Fruit fly (Drosophila melanogaster): ENCODE results near the gene CG14877.

The CG14877 gene

DNA sequence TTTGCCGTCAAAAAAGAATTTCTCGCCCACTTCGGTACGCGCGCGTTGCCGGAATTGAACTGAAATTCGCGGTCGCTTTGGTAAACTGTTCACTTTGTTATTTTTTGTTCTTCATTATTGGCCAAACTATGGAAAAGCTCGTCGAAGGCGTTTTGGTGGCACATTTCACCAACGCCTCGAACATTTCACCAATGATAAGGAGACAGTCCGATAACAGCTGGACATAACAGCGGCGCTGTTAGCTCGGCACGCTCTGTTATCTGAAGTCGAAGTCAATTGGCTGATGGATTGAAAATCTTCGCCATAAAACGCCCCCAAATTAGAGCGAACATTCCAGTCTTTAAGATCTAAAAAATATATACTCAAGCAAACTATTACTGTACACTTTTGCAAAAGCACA lies at the start of gene CG14877:
Gene CG14877 (minus strand): TSS at position 101 of the 400 bp plus-strand sequence.
- TF ChIP-seq CTCF (optimal IDR thresholded peaks at IDR 0.05) = no peak
- TF ChIP-seq CG8478 (optimal IDR thresholded peaks at IDR 0.05) = no peak

DNA sequence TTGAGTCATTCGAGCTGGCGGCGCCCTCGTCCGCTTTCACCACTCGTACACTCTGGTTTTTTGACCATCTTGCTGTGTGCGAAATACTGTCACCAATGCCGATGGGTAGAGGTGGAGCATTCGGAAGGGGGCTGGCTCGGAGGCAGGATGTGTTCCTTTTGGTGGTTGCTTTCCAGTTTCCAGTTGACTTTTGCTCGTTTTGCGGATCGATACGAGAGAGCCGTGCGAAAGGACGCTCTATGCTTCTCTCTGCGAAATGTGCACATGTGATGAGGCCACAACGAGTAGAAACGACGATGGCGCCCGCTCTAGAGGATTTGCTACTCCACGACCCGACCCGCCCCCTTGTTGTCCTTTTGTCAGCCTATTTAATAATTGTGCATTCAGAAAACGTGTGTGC lies 41.8 kb upstream of the CG14877 start:
- no peak for TF ChIP-seq CG8478 (optimal IDR thresholded peaks at IDR 0.05)
- no peak for TF ChIP-seq CTCF (optimal IDR thresholded peaks at IDR 0.05)

DNA sequence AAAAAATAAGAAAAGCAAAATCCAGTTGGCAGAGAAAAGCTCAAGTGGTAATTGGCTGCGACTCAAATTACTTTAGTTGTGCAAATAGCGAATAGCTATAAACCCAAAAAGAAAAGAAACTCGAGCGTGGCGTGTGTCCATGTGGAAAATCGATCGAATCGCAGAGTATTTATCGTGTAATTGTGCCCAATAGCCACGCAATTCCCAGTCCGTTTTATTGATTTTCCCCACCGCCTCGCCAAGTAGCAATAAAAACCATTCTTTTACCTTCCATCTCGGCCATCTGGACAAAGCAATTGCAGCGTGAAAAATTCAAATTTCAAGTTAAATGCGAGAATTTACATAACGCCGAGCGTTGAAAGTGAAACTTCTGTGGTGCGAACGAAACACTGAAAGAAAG lies 39.7 kb upstream of the CG14877 start:
- TF ChIP-seq CTCF (optimal IDR thresholded peaks at IDR 0.05) = no peak
- TF ChIP-seq CG8478 (optimal IDR thresholded peaks at IDR 0.05) = no peak

DNA sequence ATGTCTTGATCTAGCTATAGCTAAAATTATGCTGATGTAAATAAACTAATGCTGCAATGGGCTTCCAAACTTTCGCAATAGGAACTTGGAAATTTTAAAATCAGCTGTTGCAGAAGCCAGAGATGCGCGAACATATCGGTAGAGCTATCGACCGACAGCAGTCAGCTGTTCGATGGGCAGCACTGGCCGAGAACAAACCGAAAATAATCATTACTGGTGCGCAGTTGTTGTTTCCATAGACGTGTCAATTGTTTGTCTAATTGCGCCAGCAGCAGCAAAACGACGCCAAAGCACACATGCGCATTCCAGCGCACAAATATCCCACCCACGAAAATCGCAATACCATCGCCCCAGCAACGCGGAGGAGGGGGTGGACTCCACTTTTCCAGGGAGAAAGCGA lies 39.1 kb upstream of the CG14877 start, which contains the start of gene Sap47:
Gene Sap47 (plus strand): TSS at position 149 of the 400 bp plus-strand sequence.
- no peak for TF ChIP-seq CG8478 (optimal IDR thresholded peaks at IDR 0.05)
- TF ChIP-seq CTCF (optimal IDR thresholded peaks at IDR 0.05) = peak in 1 of 2 experiments; percentile 38

DNA sequence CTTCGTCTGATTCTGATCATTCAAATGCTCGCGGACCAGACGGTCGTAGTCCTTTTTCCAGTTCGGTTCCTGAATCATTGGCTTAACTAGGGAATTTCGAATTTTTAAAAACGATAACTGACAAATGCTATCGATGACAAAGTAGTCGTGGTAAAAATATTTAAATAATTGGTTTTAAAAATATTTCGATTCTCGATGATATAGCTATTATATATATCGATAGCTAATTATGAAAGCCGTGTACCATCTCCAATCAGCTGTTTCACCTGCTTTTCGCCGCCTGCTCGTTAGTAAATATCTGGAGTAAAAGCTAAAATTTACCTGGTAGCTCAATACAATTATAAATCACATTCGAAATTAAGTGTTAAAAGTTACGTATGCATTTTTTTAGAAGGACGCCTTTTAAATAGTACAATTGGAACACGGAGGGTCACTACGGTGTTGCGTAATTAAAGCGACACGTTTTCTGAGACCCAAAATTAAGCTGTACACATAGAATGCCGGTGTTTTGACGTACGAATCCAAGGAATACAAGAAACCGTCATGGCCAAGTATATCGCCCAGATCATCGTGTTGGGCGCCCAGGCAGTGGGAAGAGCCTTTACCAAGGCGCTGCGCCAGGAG lies 37.8 kb upstream of the CG14877 start, which contains the start of the genes CG5478 and blp:
Gene CG5478 (minus strand): TSS at position 126 of the 624 bp plus-strand sequence.
Gene blp (plus strand): TSS at position 239 of the 624 bp plus-strand sequence.
- TF ChIP-seq CG8478 (optimal IDR thresholded peaks at IDR 0.05) (no peak), CTCF (optimal IDR thresholded peaks at IDR 0.05) (no peak)

DNA sequence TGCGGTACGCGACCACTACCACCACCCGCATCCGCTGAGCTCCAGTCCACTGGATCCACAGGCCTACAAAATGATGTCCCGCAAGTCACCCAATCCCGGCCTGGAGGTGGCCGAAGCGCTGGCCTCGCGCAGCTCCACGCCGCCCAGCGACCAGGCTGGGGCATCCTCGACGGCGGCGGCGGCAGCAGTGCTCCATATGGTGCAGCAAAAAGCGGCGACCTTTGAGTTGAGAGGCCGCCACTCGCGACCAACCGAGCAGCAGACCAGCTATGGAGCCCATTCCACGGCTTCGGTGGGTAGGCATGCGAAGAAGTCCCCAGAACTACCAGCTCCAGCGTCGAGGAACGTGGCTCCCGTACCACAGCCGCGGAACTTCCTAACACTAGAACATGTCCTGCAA lies 34.2 kb upstream of the CG14877 start:
- TF ChIP-seq CG8478 (optimal IDR thresholded peaks at IDR 0.05) (no peak), CTCF (optimal IDR thresholded peaks at IDR 0.05) (no peak)

DNA sequence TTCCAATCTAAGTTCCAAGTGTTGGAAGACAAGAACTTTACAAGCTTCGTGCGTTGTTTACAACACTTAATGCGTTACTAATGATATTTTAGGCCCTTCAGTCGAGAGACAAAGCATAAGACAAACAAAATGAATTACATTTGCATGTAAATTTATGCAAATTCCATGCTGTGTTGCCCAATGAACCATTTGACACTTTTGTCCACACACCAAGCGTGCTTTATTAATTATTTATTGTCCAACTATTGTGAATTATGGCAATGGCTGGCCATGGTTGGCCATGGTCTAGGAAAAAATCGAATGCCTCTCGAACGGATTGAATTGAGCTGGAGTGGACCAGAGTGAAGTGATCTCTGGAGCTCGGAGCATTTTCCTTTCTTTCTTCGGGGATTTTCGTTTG lies 32.2 kb upstream of the CG14877 start:
- TF ChIP-seq CTCF (optimal IDR thresholded peaks at IDR 0.05) (no peak), CG8478 (optimal IDR thresholded peaks at IDR 0.05) (no peak)

DNA sequence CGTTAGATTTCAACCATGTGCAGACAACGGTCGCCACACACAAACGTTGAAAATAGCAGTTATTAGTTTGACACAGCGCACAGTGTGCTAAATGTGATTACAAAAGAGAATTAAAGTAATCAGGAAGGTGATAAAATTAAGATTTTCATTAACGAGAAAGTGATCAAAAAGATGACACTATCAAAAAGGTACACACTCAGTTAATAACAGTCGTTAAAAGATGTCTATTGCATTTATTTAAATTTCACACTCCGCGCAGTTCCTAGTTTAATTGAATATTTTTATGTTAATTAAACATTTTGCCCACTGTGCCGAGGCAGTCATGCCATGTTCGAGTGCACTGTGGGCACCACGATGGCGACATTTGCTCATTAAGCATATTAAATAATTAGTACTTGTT lies 31.3 kb upstream of the CG14877 start:
- TF ChIP-seq CTCF (optimal IDR thresholded peaks at IDR 0.05) (no peak), CG8478 (optimal IDR thresholded peaks at IDR 0.05) (no peak)

DNA sequence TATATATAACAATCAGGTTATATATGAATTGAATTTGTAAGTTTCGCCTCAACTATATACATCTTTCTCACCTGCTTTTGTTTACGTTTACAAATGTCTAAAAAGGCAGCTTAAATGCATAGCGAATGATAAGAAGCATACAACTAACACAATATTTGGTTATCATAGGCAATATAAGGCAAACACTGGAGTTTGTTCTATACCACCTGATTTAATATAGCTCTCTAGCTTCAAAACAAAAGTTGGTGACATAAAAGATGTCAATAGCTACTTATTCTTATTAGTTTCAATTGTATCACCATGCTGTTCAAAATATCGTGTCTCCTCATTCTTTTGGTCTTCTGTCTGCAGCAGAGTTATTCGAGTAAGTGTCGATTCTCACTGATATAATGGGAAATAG lies 30.1 kb upstream of the CG14877 start:
- TF ChIP-seq CTCF (optimal IDR thresholded peaks at IDR 0.05) = no peak
- TF ChIP-seq CG8478 (optimal IDR thresholded peaks at IDR 0.05) = no peak

DNA sequence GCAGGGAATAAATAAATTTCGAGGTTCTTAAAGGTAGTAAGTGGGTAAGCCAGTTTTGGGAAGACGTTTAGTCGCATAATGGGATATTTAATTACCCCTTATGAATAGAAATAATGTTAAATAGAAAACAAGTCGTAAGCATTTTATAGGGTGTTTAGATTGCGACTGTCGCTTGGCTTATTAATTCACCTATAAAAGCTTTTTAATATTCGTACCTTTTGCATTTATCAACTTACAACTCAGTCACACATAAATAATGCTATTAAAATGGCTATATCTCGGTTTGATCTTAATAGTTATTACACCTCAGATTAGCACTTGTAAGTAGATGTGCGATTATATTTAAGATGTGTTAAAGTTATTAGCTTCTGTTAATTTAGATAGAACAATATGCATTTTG lies 29.5 kb upstream of the CG14877 start, which contains the start of gene CG34276:
Gene CG34276 (plus strand): TSS at position 301 of the 400 bp plus-strand sequence.
- TF ChIP-seq CG8478 (optimal IDR thresholded peaks at IDR 0.05) = no peak
- TF ChIP-seq CTCF (optimal IDR thresholded peaks at IDR 0.05) = no peak

DNA sequence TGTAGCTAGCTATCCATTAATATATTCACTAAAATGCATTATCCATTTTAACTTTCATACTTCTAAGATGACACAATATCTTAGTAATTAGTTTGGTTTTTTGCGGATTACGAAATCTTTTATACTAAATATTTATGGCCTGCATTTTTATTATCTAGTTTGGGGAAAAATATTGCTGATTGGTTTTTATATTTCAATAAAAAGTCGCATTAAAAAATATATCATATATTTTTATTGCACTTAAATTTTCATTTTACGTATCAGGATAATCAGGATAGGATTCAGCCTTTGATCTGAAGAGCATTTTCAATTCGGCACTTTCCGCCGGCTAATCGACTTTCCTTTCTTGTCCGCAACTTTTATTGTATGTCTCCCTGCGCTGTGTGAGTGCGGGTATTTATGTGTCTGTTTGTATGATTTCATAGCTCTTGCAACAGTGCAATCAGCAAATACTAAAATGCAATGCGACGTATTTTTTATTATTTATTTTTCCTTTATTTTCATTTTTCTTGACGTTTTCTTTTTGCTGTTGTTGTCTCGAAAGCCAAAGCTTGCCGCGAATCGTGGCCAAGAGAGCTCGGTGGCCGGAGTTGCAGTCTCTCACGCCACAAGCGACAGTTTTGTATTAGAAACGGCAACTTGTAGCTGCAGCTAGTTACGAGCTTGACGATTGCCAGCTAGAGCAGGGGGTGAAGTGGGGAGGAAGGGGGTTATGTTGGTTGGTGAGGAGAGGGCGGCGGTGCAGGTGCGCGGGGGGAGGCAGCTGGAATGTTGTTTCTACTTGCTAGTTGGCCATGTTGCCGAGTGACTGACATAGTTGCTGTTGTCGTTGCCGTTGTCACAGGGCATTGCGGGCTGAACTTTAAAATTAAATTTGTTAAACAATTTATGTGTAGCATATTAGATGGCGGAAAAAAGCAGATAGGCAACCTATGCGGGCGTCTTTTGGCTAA lies 27.0 kb upstream of the CG14877 start:
- TF ChIP-seq CTCF (optimal IDR thresholded peaks at IDR 0.05) (no peak), CG8478 (optimal IDR thresholded peaks at IDR 0.05) (no peak)

DNA sequence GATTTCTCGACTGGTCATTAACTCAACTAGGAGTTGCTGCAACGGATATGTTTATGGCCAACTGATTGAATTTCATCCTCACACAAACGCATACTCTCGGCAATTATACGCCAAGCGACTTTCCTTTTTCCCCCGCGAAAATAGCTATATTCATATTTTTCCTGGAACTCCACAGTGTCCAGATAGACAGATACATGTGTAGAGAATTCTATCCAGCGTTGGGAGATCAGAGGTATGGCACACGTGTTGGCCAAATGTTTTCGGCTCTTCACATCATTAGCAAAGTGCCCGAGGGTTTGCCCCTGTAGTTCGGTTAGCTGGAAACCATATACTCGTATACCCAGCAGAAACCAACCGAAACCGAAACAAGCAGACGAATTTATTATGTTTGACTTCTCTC lies 25.9 kb upstream of the CG14877 start:
- TF ChIP-seq CG8478 (optimal IDR thresholded peaks at IDR 0.05) (no peak), CTCF (optimal IDR thresholded peaks at IDR 0.05) (no peak)

DNA sequence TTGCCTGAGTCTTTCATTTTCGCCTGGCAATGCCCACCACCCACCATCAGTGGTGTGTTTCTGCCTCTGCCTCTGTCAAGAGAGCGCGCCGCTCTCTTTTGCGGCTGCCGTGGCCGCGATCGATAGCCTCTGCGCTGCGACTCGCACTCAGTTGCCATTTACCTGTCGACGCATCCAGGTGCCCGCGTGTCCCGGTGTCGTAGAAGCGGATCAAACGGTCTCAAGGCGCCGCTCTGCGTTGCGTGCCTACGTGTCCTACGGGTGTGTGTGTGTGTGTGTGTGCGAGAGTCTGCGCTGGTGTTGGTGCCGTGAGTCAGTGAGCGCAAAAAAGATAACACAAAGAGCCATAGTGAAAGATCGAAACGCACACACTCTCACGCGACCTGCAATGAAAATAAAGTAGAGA lies 24.9 kb upstream of the CG14877 start, which contains the start of gene Fbxl7:
Gene Fbxl7 (plus strand): TSS at position 148 of the 406 bp plus-strand sequence.
- no peak for TF ChIP-seq CTCF (optimal IDR thresholded peaks at IDR 0.05)
- TF ChIP-seq CG8478 (optimal IDR thresholded peaks at IDR 0.05) = no peak

DNA sequence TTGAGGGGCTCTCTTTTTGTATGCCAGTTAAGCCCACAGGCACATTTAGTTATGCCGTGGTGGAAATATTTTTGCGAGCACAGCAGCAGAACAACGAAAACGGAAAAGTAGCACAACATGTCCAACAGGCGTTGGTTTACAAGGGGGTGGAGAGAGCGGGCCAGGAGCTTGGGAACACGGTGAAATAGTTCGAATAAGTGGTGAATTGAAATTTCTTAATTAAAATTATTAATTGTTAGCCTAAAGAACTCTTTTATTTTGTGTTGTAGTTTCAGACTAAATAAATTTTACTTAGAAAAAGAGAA lies 24.3 kb upstream of the CG14877 start:
- no peak for TF ChIP-seq CG8478 (optimal IDR thresholded peaks at IDR 0.05)

DNA sequence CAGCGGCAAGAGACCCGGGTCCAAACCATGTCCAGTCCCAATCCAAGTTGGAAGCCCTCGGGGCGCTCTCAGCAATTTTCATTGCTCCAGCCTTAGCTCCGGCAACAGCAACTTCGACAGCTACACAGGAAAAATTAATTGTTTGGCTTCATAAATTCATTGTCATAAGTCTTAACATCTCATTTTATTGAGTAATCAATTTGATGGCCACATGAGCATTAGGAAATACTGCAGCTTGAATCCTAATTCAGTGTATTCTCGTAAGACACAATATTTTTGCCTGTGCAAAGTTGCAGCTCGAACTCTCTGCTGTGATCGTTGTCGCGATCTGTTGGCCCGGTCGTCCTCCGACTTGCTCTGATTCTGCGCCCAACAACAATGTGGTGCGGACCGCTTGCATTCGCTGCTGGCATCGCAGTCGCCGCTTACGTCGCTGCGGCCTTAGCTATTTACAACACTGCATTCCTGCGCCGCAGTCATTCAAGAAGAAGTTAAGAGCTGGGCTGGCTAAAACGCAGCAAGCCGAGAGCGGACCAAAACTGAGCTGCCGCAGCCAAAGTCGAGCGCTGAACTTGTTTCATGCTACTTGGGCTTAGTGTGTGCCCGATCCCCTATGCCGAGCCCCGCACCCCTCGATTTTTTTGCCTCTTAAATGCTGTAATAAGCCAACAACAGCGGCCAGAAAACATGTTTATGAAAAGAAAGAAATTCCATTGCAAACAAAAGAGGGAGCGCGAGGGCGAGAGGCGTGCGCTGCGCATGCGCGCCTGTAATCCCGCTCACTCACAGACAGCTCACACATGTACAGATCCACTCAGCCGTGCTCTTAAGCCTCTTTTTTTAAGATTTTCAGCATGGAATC lies 23.7 kb upstream of the CG14877 start:
- TF ChIP-seq CG8478 (optimal IDR thresholded peaks at IDR 0.05) (no peak), CTCF (optimal IDR thresholded peaks at IDR 0.05) (no peak)

All from S2 (cell line).